Worm (Caenorhabditis elegans) whole organism, L1 larva: ENCODE data around the gene ugt-13.

Experiments used
- ama-1 ChIP-seq: fragments of 150-350 bp; optimal IDR thresholded peaks from 2 replicates; lab custom pipeline; 2014
- ceh-63 ChIP-seq: fragments of 200-800 bp; sonication (Bioruptor generic); optimal IDR thresholded peaks from 2 replicates; lab custom pipeline; 2018; ENCODE audit warnings: mild to moderate bottlenecking, missing genetic modification characterization, missing compliant biosample characterization
- ceh-82 ChIP-seq, 3 experiments: fragments of 150-350 bp in 1 of 3; sonication (generic microtip) in 2 of 3; optimal IDR thresholded peaks; 2 replicates each; lab custom pipeline; 2014 to 2017; ENCODE audit warnings: missing biosample characterization in 3 of 3, missing genetic modification characterization in 3 of 3
- efl-3 ChIP-seq: fragments of 200-800 bp; sonication (Bioruptor generic); optimal IDR thresholded peaks from 2 replicates; lab custom pipeline; 2018; ENCODE audit warnings: mild to moderate bottlenecking, missing genetic modification characterization, missing compliant biosample characterization
- egl-27 ChIP-seq, 2 experiments: fragments of 150-350 bp in 1 of 2; sonication (generic microtip); optimal IDR thresholded peaks; 3 replicates each; lab custom pipeline; 2017 to 2018; ENCODE audit warnings: missing biosample characterization in 2 of 2, missing genetic modification characterization in 2 of 2, missing genetic modification reagents in 2 of 2
- elt-3 ChIP-seq, 6 experiments: fragments of 150-350 bp in 1 of 6; sonication (generic microtip); optimal IDR thresholded peaks; 2 replicates each; lab custom pipeline; 2017 to 2018; ENCODE audit warnings: missing biosample characterization in 6 of 6, missing genetic modification characterization in 6 of 6, inconsistent platforms in 1 of 6
- fos-1 ChIP-seq: fragments of 150-350 bp; optimal IDR thresholded peaks from 2 replicates; lab custom pipeline; 2014; ENCODE audit warnings: missing biosample characterization, missing genetic modification characterization
- lin-13 ChIP-seq: fragments of 150-350 bp; optimal IDR thresholded peaks from 2 replicates; lab custom pipeline; 2014; ENCODE audit warnings: missing biosample characterization, missing genetic modification reagents, missing genetic modification characterization
- lsy-2 ChIP-seq, 2 experiments: fragments of 150-350 bp; optimal IDR thresholded peaks; 2 replicates each; lab custom pipeline; 2014; ENCODE audit warnings: missing biosample characterization in 2 of 2, missing genetic modification characterization in 2 of 2
- snpc-4 ChIP-seq: fragments of 150-350 bp; optimal IDR thresholded peaks from 2 replicates; lab custom pipeline; 2014; ENCODE audit warnings: missing biosample characterization, missing genetic modification characterization
- tbx-2 ChIP-seq: sonication (generic microtip); optimal IDR thresholded peaks from 2 replicates; lab custom pipeline; 2016; ENCODE audit warnings: missing genetic modification characterization, missing compliant biosample characterization
- ztf-11 ChIP-seq, 2 experiments: sonication (generic microtip); optimal IDR thresholded peaks; 2 replicates each; lab custom pipeline; 2016 to 2017; ENCODE audit warnings: missing genetic modification characterization in 2 of 2, missing biosample characterization in 1 of 2, missing compliant biosample characterization in 1 of 2

DNA sequence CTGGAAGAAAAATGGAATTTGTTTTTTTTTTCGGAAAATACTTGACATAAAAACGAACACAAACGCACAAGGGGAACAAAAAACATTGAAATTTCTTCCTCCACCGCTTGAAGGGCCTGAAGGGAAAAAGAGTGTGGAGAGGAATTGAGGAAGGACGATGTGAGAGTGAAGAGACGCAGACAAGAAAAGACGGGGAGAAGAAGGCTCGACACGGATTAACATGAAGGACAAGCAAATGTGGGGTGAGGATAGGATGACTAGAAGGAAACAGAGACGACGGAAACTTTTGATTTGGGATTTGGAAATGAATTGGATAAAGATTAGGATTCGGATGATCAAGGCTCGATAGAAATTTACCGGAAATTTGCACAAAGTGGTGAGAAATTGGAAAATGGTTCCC is 48.2 kb upstream of the ugt-13 start:
- no peak for TF ChIP-seq tbx-2 (tag; lab: Kevin White, UChicago)
- no peak for TF ChIP-seq lin-13 (GFP tag; lab: Kevin White, UChicago)
- TF ChIP-seq ceh-82 (tag; optimal IDR thresholded peaks at IDR 0.05; lab: Kevin White, UChicago): no peak
- no peak for TF ChIP-seq elt-3 (tag; optimal IDR thresholded peaks at IDR 0.05; lab: Kevin White, UChicago)
- TF ChIP-seq egl-27 (tag; optimal IDR thresholded peaks at IDR 0.05; lab: Kevin White, UChicago): no peak
- TF ChIP-seq efl-3: no peak
- TF ChIP-seq ceh-63: no peak
- TF ChIP-seq fos-1 (tag; lab: Kevin White, UChicago): no peak
- TF ChIP-seq ztf-11 (tag; optimal IDR thresholded peaks at IDR 0.05; lab: Kevin White, UChicago): no peak
- TF ChIP-seq snpc-4 (tag; lab: Kevin White, UChicago): no peak
- TF ChIP-seq ama-1 (lab: Kevin White, UChicago): no peak
- TF ChIP-seq lsy-2 (tag; optimal IDR thresholded peaks at IDR 0.05; lab: Kevin White, UChicago): peak in 1 of 2 experiments; percentile 13
